Worm (Caenorhabditis elegans): ENCODE data around the gene rig-1.

DNA sequence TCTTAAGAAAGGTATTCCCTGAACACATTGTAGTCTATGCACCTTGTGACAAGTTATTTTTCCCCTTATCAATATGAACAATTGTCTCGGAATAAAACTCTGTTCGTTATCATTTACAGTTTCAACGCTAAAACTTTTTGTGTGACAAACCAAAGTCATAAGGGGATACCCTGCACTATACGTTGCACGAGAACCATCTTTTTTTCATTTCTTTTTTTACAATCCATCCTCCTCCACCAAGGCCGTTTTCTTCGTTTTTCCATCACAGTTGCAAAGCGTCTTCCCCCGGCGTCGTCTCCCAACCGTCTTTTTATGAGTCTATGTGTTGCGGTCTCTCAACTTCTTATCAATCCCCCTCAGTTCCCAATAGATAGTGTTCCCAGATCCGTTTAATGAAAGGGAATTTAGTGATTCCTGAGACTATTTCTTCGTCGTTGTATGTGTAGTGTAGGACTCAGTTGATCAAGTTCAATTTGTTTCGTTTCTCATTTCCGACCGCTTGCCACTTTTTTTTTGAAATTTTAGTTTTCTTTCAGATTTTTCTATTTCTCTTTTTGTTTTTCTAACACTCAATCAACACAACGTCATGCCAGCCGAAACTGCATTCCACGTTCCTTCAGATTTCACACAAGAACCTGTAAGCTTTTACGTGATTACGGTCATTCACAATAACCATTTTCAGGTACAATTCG, 15.8 kb downstream of the rig-1 start:
- no peak for TF ChIP-seq aly-2 (tag; optimal IDR thresholded peaks at IDR 0.05)
- TF ChIP-seq lin-39 (tag; optimal IDR thresholded peaks at IDR 0.05) = no peak
- TF ChIP-seq ama-1 (optimal IDR thresholded peaks at IDR 0.05) = no peak
- no peak for TF ChIP-seq sox-4 (tag; optimal IDR thresholded peaks at IDR 0.05)
- no peak for TF ChIP-seq zag-1 (tag; optimal IDR thresholded peaks at IDR 0.05)
- TF ChIP-seq nhr-77 (tag; optimal IDR thresholded peaks at IDR 0.05) = no peak
- no peak for TF ChIP-seq ztf-11 (tag; optimal IDR thresholded peaks at IDR 0.05)
- TF ChIP-seq unc-62 (GFP tag; optimal IDR thresholded peaks at IDR 0.05) = no peak
- TF ChIP-seq dpl-1 (GFP tag; optimal IDR thresholded peaks at IDR 0.05) = no peak
- no peak for TF ChIP-seq hpl-2 (GFP tag; optimal IDR thresholded peaks at IDR 0.05)
- no peak for TF ChIP-seq lir-3 (tag; optimal IDR thresholded peaks at IDR 0.05; ENCODE audit: poor library complexity)
- no peak for TF ChIP-seq jun-1 (tag; optimal IDR thresholded peaks at IDR 0.05)
- no peak for TF ChIP-seq efl-3 (GFP tag; optimal IDR thresholded peaks at IDR 0.05)

All from whole organism, L1 larva.